Fruit fly (Drosophila melanogaster): Measurements from ENCODE around the gene CG13454.

DNA sequence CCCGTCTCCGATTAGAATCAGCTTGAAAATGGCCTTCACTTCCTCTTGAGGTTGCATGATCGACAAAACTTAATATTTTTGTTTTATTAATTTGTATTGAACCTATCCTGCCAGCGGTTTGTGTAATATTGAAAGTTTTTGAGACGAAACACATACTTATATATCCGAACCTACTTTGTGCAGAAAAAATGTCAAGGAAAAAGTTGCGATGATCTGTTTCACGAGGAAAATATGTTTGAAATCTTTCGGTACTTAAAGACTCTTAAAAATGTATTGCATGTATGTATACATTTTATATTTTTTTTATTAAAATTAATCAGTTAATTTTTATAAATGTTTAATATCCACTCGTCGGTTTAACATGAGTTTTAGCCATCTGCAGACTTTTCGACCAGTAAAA is 31.6 kb downstream of the CG13454 start, which contains the start of gene Ran-like:
- TF ChIP-seq lola (GFP tag; optimal IDR thresholded peaks at IDR 0.05) (no peak), CrebA (GFP tag; optimal IDR thresholded peaks at IDR 0.05; ENCODE audit: borderline replicate concordance) (no peak), Jra (GFP tag; optimal IDR thresholded peaks at IDR 0.05) (no peak), tai (GFP tag; optimal IDR thresholded peaks at IDR 0.05) (no peak), Hnf4 (GFP tag; optimal IDR thresholded peaks at IDR 0.05) (no peak), woc (GFP tag; optimal IDR thresholded peaks at IDR 0.05) (no peak), jim (GFP tag; optimal IDR thresholded peaks at IDR 0.05) (no peak), fru (GFP tag; optimal IDR thresholded peaks at IDR 0.05) (no peak), OdsH (GFP tag; optimal IDR thresholded peaks at IDR 0.05) (no peak), Hr78 (GFP tag; optimal IDR thresholded peaks at IDR 0.05) (no peak), h (GFP tag; optimal IDR thresholded peaks at IDR 0.05) (no peak), sv (GFP tag; optimal IDR thresholded peaks at IDR 0.05) (no peak), br (GFP tag; optimal IDR thresholded peaks at IDR 0.05) (no peak)
